Fruit fly (Drosophila melanogaster) whole organism, embryonic: ENCODE measurements around the gene CG10584.
A peak's percentile ranks its signal among the peaks of the same experiment; 100 is the strongest.

Source experiments
- Bgb ChIP-seq: fragments of 200-800 bp; sonication (Bioruptor generic); IDR thresholded peaks from 2 replicates; pipeline ENCODE4 v1.3.6; 2022; ENCODE audit warnings: missing biosample characterization, missing genetic modification characterization; ENCODE audit not compliant: partially characterized antibody
- CG10431 ChIP-seq: fragments of 200-800 bp; sonication (Bioruptor generic); optimal IDR thresholded peaks from 3 replicates; lab custom pipeline; 2018; ENCODE audit warnings: missing biosample characterization, mild to moderate bottlenecking, missing genetic modification characterization
- CG12391 ChIP-seq: fragments of 200-800 bp; sonication (Bioruptor generic); optimal IDR thresholded peaks from 3 replicates; lab custom pipeline; 2018; ENCODE audit warnings: missing biosample characterization, mild to moderate bottlenecking, missing genetic modification characterization, moderate library complexity
- CG12744 ChIP-seq: fragments of 200-800 bp; sonication (Bioruptor generic); optimal IDR thresholded peaks from 2 replicates; lab custom pipeline; 2016; ENCODE audit warnings: missing biosample characterization, missing genetic modification characterization
- CG14860 ChIP-seq: fragments of 200-800 bp; sonication (Bioruptor generic); IDR thresholded peaks from 3 replicates; pipeline ENCODE4 v1.3.6; 2022; ENCODE audit warnings: missing biosample characterization, missing genetic modification characterization; ENCODE audit not compliant: partially characterized antibody
- CG15479 ChIP-seq: fragments of 200-800 bp; sonication (Bioruptor generic); optimal IDR thresholded peaks from 3 replicates; lab custom pipeline; 2019; ENCODE audit warnings: missing biosample characterization, mild to moderate bottlenecking, missing genetic modification characterization, moderate library complexity
- CG16813 ChIP-seq: fragments of 200-800 bp; sonication (Bioruptor generic); IDR thresholded peaks from 3 replicates; pipeline ENCODE4 v1.3.6; 2022; ENCODE audit warnings: missing biosample characterization, missing genetic modification characterization; ENCODE audit not compliant: partially characterized antibody
- CG17359 ChIP-seq: fragments of 200-800 bp; sonication (Bioruptor generic); optimal IDR thresholded peaks from 3 replicates; lab custom pipeline; 2018; ENCODE audit warnings: missing biosample characterization, mild to moderate bottlenecking, missing genetic modification characterization, moderate library complexity
- CG32532 ChIP-seq: fragments of 200-800 bp; sonication (Bioruptor generic); IDR thresholded peaks from 2 replicates; pipeline ENCODE4 v1.3.6; 2022; ENCODE audit warnings: missing biosample characterization, missing genetic modification characterization
- CG4854 ChIP-seq: fragments of 200-800 bp; sonication (Bioruptor generic); optimal IDR thresholded peaks from 2 replicates; lab custom pipeline; 2016; ENCODE audit warnings: missing biosample characterization, missing genetic modification characterization, inconsistent platforms
- CG6254 ChIP-seq: fragments of 200-800 bp; sonication (Bioruptor generic); optimal IDR thresholded peaks from 3 replicates; lab custom pipeline; 2017; ENCODE audit warnings: mild to moderate bottlenecking, missing biosample characterization, missing genetic modification reagents, missing genetic modification characterization
- CG6813 ChIP-seq: fragments of 200-800 bp; sonication (Bioruptor generic); optimal IDR thresholded peaks from 2 replicates; lab custom pipeline; 2017; ENCODE audit warnings: missing biosample characterization, missing genetic modification characterization, mild to moderate bottlenecking, moderate library complexity, missing genetic modification reagents
- CG8924 ChIP-seq: fragments of 200-800 bp; optimal IDR thresholded peaks from 3 replicates; lab custom pipeline; 2019; ENCODE audit warnings: missing biosample characterization, mild to moderate bottlenecking, missing genetic modification characterization, moderate library complexity
- CG9437 ChIP-seq: fragments of 200-800 bp; sonication (Bioruptor generic); optimal IDR thresholded peaks from 2 replicates; lab custom pipeline; 2018; ENCODE audit warnings: missing biosample characterization, mild to moderate bottlenecking, missing genetic modification characterization
- D ChIP-seq, 2 experiments: fragments of 200-800 bp in 1 of 2; fragments of >200 bp in 1 of 2; sonication (Bioruptor generic) in 1 of 2; optimal IDR thresholded peaks; 2 replicates in 1 of 2; 3 replicates in 1 of 2; lab custom pipeline; 2017; ENCODE audit warnings: mild to moderate bottlenecking in 1 of 2, missing biosample characterization in 1 of 2, missing genetic modification characterization in 1 of 2, missing genetic modification reagents in 1 of 2
- Dfd ChIP-seq, 2 experiments: fragments of >200 bp; optimal IDR thresholded peaks; 2 replicates each; lab custom pipeline; 2017; ENCODE audit warnings: missing biosample characterization in 2 of 2, missing genetic modification characterization in 2 of 2
- Doc3 ChIP-seq: fragments of 200-800 bp; sonication (Bioruptor generic); IDR thresholded peaks from 3 replicates; pipeline ENCODE4 v1.3.6; 2022; ENCODE audit warnings: missing biosample characterization, missing genetic modification characterization; ENCODE audit not compliant: partially characterized antibody
- HHEX ChIP-seq: fragments of 200-800 bp; sonication (Bioruptor generic); optimal IDR thresholded peaks from 3 replicates; lab custom pipeline; 2017; ENCODE audit warnings: missing biosample characterization, mild to moderate bottlenecking, missing genetic modification characterization, missing genetic modification reagents
- Med ChIP-seq: fragments of 200-800 bp; sonication (Bioruptor generic); peaks from one replicate; lab custom pipeline; 2016; ENCODE audit warnings: missing biosample characterization, missing genetic modification characterization, mild to moderate bottlenecking, inconsistent platforms, moderate library complexity
- Poxn ChIP-seq: fragments of 200-800 bp; sonication (Bioruptor generic); IDR thresholded peaks from 2 replicates; pipeline ENCODE4 v1.3.6; 2022; ENCODE audit warnings: missing biosample characterization, missing genetic modification characterization
- Ptx1 ChIP-seq: fragments of 200-800 bp; sonication (Bioruptor generic); IDR thresholded peaks from 2 replicates; pipeline ENCODE4 v1.3.6; 2022; ENCODE audit warnings: missing biosample characterization, missing genetic modification characterization
- Stat92E ChIP-seq, 3 experiments: fragments of >200 bp in 2 of 3; fragments of 200-800 bp in 1 of 3; sonication (Bioruptor generic) in 1 of 3; optimal IDR thresholded peaks; 2 replicates each; lab custom pipeline; 2017 to 2019; ENCODE audit warnings: missing biosample characterization in 3 of 3, missing genetic modification characterization in 3 of 3, mild to moderate bottlenecking in 1 of 3, moderate library complexity in 1 of 3
- ac ChIP-seq: fragments of 200-800 bp; sonication (Bioruptor generic); optimal IDR thresholded peaks from 3 replicates; lab custom pipeline; 2017; ENCODE audit warnings: missing biosample characterization, mild to moderate bottlenecking, missing genetic modification characterization
- amos ChIP-seq: fragments of 200-800 bp; sonication (Bioruptor generic); IDR thresholded peaks from 2 replicates; pipeline ENCODE4 v1.3.6; 2022; ENCODE audit warnings: missing biosample characterization, missing genetic modification characterization; ENCODE audit not compliant: partially characterized antibody
- ap ChIP-seq: fragments of 200-800 bp; sonication (Bioruptor generic); IDR thresholded peaks from 2 replicates; pipeline ENCODE4 v1.3.6; 2022; ENCODE audit warnings: missing biosample characterization, missing genetic modification characterization
- ato ChIP-seq: fragments of 200-800 bp; sonication (Bioruptor generic); IDR thresholded peaks from 2 replicates; pipeline ENCODE4 v1.3.6; 2022; ENCODE audit warnings: missing biosample characterization, missing genetic modification characterization; ENCODE audit not compliant: partially characterized antibody
- dan ChIP-seq: fragments of 200-800 bp; sonication (Bioruptor generic); IDR thresholded peaks from 2 replicates; pipeline ENCODE4 v1.3.6; 2022; ENCODE audit warnings: missing biosample characterization, missing genetic modification characterization
- grn ChIP-seq: fragments of 200-800 bp; sonication (Bioruptor generic); optimal IDR thresholded peaks from 3 replicates; lab custom pipeline; 2017; ENCODE audit warnings: missing biosample characterization, missing genetic modification characterization
- gt ChIP-seq: fragments of 200-800 bp; sonication (Bioruptor generic); IDR thresholded peaks from 2 replicates; pipeline ENCODE4 v1.3.6; 2022; ENCODE audit warnings: missing biosample characterization, missing genetic modification characterization
- her ChIP-seq: fragments of 200-800 bp; sonication (Bioruptor generic); optimal IDR thresholded peaks from 2 replicates; lab custom pipeline; 2016; ENCODE audit warnings: missing biosample characterization, missing genetic modification characterization
- hkb ChIP-seq, 2 experiments: fragments of 200-800 bp in 1 of 2; fragments of >200 bp in 1 of 2; sonication (Bioruptor generic) in 1 of 2; IDR thresholded peaks in 1 of 2; optimal IDR thresholded peaks in 1 of 2; 2 replicates each; pipeline versions ENCODE4 v1.3.6 to Lab custom; 2017 to 2022; ENCODE audit warnings: missing biosample characterization in 1 of 2, missing genetic modification characterization in 1 of 2
- kah ChIP-seq: fragments of 200-800 bp; sonication (Bioruptor generic); optimal IDR thresholded peaks from 2 replicates; lab custom pipeline; 2018; ENCODE audit warnings: missing biosample characterization, mild to moderate bottlenecking, missing genetic modification characterization
- kni ChIP-seq: fragments of 200-800 bp; sonication (Bioruptor generic); optimal IDR thresholded peaks from 3 replicates; lab custom pipeline; 2017; ENCODE audit warnings: mild to moderate bottlenecking, missing biosample characterization, missing genetic modification reagents, missing genetic modification characterization
- mld ChIP-seq: fragments of 200-800 bp; sonication (Bioruptor generic); IDR thresholded peaks from 3 replicates; pipeline ENCODE4 v1.3.6; 2022; ENCODE audit warnings: missing biosample characterization, missing genetic modification characterization; ENCODE audit not compliant: partially characterized antibody
- onecut ChIP-seq: fragments of 200-800 bp; sonication (Bioruptor generic); IDR thresholded peaks from 2 replicates; pipeline ENCODE4 v1.3.6; 2022; ENCODE audit warnings: missing biosample characterization, missing genetic modification characterization
- psq ChIP-seq: fragments of 200-800 bp; sonication (Bioruptor generic); optimal IDR thresholded peaks from 2 replicates; lab custom pipeline; 2017; ENCODE audit warnings: missing biosample characterization, missing genetic modification characterization
- rib ChIP-seq: fragments of 200-800 bp; sonication (Bioruptor generic); IDR thresholded peaks from 2 replicates; pipeline ENCODE4 v1.3.6; 2022; ENCODE audit warnings: missing biosample characterization, missing genetic modification characterization
- sd ChIP-seq: fragments of 200-800 bp; sonication (Bioruptor generic); optimal IDR thresholded peaks from 3 replicates; lab custom pipeline; 2018; ENCODE audit warnings: missing biosample characterization, mild to moderate bottlenecking, missing genetic modification characterization, moderate library complexity
- sens ChIP-seq: fragments of 200-800 bp; sonication (Bioruptor generic); peaks from one replicate; lab custom pipeline; 2016; ENCODE audit warnings: missing biosample characterization, missing genetic modification characterization
- stwl ChIP-seq: fragments of 200-800 bp; sonication (Bioruptor generic); optimal IDR thresholded peaks from 3 replicates; lab custom pipeline; 2018; ENCODE audit warnings: missing biosample characterization, mild to moderate bottlenecking, missing genetic modification characterization, moderate library complexity
- tll ChIP-seq, 2 experiments: fragments of 200-800 bp in 1 of 2; fragments of >200 bp in 1 of 2; sonication (Bioruptor generic) in 1 of 2; optimal IDR thresholded peaks; 2 replicates each; lab custom pipeline; 2017 to 2019; ENCODE audit warnings: missing biosample characterization in 2 of 2, missing genetic modification characterization in 2 of 2, mild to moderate bottlenecking in 1 of 2, moderate library complexity in 1 of 2
- twi ChIP-seq: fragments of 200-800 bp; optimal IDR thresholded peaks from 2 replicates; lab custom pipeline; 2019; ENCODE audit warnings: missing biosample characterization, mild to moderate bottlenecking, missing genetic modification characterization, moderate library complexity
- vvl ChIP-seq: fragments of 200-800 bp; sonication (Bioruptor generic); IDR thresholded peaks from 2 replicates; pipeline ENCODE4 v1.3.6; 2022; ENCODE audit warnings: missing biosample characterization, missing genetic modification characterization

Gene CG10584

DNA sequence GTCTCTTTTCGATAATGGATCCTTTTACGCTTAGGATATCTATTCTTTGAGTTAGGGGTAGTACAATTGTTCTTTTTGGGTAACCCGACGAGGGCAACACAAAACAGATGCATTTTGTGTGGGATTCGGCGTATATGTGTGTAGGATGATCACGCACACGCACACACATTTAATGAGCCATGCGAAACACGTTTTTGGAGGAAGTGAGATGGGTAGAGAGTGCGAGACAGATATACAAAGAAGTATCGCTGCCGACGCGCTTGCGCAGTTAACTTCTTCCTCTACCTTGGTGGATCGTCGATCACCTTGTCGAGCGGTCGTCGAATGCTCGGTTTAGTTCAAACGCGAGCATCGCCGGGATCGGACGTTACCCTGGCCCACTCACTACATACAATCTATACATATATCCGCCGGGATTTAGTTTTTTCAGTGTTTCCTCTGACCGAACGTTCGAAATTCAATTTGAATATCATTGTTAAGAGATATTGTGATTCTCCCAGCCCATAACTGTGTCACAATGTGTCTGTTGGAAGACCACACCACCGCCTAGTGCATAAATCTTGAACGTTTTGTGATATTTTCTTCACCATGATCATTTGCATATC, 36.5 kb upstream of the CG10584 start (continued):
- TF ChIP-seq CG32532 (GFP tag; lab: Robert Waterston, UW) (no peak), CG4854 (GFP tag; lab: Kevin White, UChicago) (no peak), CG16813 (GFP tag; lab: Robert Waterston, UW) (0 out of 3 replicates have a peak, but pooled peaks have one; percentile 27), Stat92E (GFP tag; optimal IDR thresholded peaks at IDR 0.05; lab: Kevin White, UChicago) (no peak), CG14860 (no peak), hkb (optimal IDR thresholded peaks at IDR 0.05; lab: Kevin White, UChicago) (no peak), hkb (GFP tag; IDR thresholded peaks at IDR 0.05; lab: Robert Waterston, UW) (no peak), CG12744 (no peak), Dfd (GFP tag; optimal IDR thresholded peaks at IDR 0.05; lab: Kevin White, UChicago) (no peak), Ptx1 (GFP tag; lab: Robert Waterston, UW) (no peak)

DNA sequence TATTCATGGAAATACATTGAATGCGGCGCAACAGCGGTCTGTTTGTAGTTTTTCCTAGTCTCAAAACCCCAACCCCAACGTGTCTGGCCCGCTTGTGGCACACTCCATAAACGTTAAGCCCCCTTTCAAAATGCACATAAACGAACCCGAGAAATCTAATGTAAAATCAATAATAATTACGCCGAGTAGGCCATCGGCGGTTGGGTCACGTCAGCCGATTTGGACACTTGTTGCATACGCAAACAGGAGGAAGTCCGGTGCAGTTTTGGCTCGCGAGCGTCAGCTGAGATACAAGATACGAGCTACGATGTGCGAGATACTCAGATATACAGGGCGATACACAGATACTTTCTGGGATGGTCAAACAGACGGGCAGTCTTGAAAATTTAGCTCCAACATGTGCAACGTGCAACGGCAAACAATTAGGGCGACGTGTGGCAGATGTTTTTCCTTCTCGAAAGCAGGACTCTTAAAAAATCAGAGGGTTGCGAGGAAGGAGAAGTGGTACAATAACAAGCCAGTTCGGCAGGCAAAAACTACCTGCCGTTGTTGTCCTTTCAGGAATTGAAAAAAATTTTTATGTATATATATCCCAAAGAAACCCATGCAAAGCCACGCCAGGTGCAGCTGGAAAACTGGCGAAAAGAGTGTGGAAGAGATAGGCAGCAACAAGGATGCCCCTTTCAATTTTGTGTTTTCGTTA, 35.2 kb upstream of the CG10584 start:
- peak; percentile 30 for TF ChIP-seq kah
- peak; percentile 53 for TF ChIP-seq Med
- TF ChIP-seq tll (GFP tag; optimal IDR thresholded peaks at IDR 0.05; lab: Kevin White, UChicago), result peak in 1 of 2 experiments; percentile 66
- 0 out of 2 replicates have a peak, but pooled peaks have one; percentile 11 for TF ChIP-seq amos (GFP tag; lab: Robert Waterston, UW)
- peak; percentile 61; the same call in 1 of the 2 replicates for TF ChIP-seq vvl (GFP tag; lab: Robert Waterston, UW)
- TF ChIP-seq ac, result peak; percentile 88
- no peak for TF ChIP-seq HHEX (GFP tag; lab: Kevin White, UChicago)
- TF ChIP-seq hkb (optimal IDR thresholded peaks at IDR 0.05; lab: Kevin White, UChicago), result no peak
- TF ChIP-seq hkb (GFP tag; IDR thresholded peaks at IDR 0.05; lab: Robert Waterston, UW), result no peak
- peak; percentile 72 for TF ChIP-seq CG15479 (GFP tag; lab: Kevin White, UChicago)
- TF ChIP-seq kni (GFP tag; lab: Kevin White, UChicago), result peak; percentile 87
- TF ChIP-seq grn (GFP tag; lab: Kevin White, UChicago), result peak; percentile 27
- peak; percentile 56 for TF ChIP-seq sens (GFP tag; lab: Kevin White, UChicago)
- TF ChIP-seq rib (GFP tag; lab: Robert Waterston, UW), result 0 out of 2 replicates have a peak, but pooled peaks have one; percentile 23
- peak; percentile 45; the same call in 1 of the 2 replicates for TF ChIP-seq onecut (GFP tag; lab: Robert Waterston, UW)
- TF ChIP-seq D (optimal IDR thresholded peaks at IDR 0.05; lab: Kevin White, UChicago), result peak; percentile 21
- TF ChIP-seq D (GFP tag; optimal IDR thresholded peaks at IDR 0.05; lab: Kevin White, UChicago), result no peak
- no peak for TF ChIP-seq stwl (tag; lab: Kevin White, UChicago)
- no peak for TF ChIP-seq Doc3 (GFP tag; lab: Robert Waterston, UW)
- no peak for TF ChIP-seq CG12391
- TF ChIP-seq twi, result peak; percentile 81
- no peak for TF ChIP-seq ap (GFP tag; lab: Robert Waterston, UW)

DNA sequence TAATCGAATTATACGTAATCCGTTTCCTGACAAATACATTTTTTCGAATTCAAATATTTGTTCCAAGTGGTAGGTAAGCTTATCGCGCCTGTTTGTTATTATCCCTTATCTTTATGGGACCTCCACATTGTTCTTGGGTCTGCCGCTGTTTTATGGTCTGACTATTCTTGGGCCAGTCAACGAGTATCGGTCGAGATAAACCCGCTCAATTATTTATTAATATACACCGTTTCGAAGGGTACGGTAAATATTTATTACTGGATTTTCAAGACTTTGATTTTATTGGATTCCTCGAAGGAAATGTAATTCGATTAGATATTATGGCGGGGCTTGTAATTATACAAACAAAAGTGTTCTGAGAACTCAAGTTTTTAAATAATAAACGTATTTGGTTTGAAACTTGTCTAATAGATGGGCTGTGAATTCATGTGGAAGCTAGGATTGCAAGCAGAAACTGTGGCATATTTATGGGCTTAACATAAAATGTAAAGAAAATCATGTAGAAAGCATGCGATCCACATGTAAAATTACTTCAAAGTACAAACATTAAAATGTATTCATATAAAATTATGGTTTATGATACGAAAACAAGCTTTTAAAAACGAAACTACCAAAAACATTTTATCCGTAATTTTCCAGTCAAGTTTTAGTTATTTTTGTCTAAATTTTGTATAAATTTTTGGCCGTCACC, 34.2 kb upstream of the CG10584 start, which contains the start of gene CG43072:
TSS of gene CG43072 (plus strand) at position 641 of the 691 bp plus-strand sequence.
- TF ChIP-seq CG17359 (tag; lab: Kevin White, UChicago) (peak; percentile 9), Bgb (GFP tag; lab: Robert Waterston, UW) (peak; percentile 67), CG6813 (GFP tag; lab: Kevin White, UChicago) (peak; percentile 66), Poxn (GFP tag; lab: Robert Waterston, UW) (no peak), CG6254 (GFP tag; lab: Kevin White, UChicago) (peak; percentile 48), her (GFP tag; lab: Kevin White, UChicago) (no peak), mld (GFP tag; lab: Robert Waterston, UW) (no peak), CG8924 (peak; percentile 30), CG10431 (GFP tag; lab: Kevin White, UChicago) (peak; percentile 57), sd (peak; percentile 98), psq (no peak), gt (GFP tag; lab: Robert Waterston, UW) (no peak), ato (GFP tag; lab: Robert Waterston, UW) (no peak), CG9437 (no peak), dan (no peak)
